Worm (Caenorhabditis elegans): Measurements from ENCODE around the gene fbxa-73.
A peak's percentile ranks its signal among the peaks of the same experiment; 100 is the strongest.

fbxa-73 gene

DNA sequence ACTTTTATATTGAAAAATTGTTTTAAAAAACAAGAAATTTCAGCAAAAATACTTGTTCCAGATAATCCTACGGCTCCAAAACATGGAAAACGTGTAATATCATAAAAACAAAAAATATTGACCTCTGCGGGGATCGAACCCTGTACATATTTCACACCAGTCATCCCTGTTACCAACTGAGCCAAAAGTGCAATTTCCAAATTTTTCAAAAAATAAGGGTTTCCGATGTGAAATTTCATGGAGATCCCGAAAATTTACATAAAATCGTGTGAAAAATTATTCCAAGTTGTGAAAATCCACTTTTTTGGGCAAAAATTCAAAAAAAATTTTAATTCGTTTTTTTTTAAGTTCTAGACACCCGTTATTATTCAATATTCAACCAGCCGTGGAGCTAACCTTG is 50.9 kb downstream of the fbxa-73 start:
- TF ChIP-seq nhr-47 (tag; optimal IDR thresholded peaks at IDR 0.05) (no peak), efl-1 (optimal IDR thresholded peaks at IDR 0.05) (no peak), efl-1 (GFP tag; optimal IDR thresholded peaks at IDR 0.05 in 1 of 2) (peak in 1 of 2 experiments; percentile 26)

Data from whole organism, L1 larva.